Fruit fly (Drosophila melanogaster): ENCODE measurements around the gene CG31457.

CG31457 gene

dm6 chr3R:23088252-23088651 lies 39.5 kb downstream of the CG31457 start:
- TF ChIP-seq noc (tag; optimal IDR thresholded peaks at IDR 0.05): no peak

- no peak for TF ChIP-seq noc (tag; optimal IDR thresholded peaks at IDR 0.05)
These were observed 46.5 kb downstream of the CG31457 start for dm6 chr3R:23081265-23081664.

All from whole organism, larva.